Worm (Caenorhabditis elegans) whole organism, L1 larva: ENCODE data around the gene C38C10.3.

Experiments used
- C04F5.9 ChIP-seq: sonication (generic microtip); optimal IDR thresholded peaks from 2 replicates; lab custom pipeline; 2016; ENCODE audit warnings: missing genetic modification characterization, missing compliant biosample characterization
- Y116A8C.19 ChIP-seq: sonication (generic microtip); optimal IDR thresholded peaks from 2 replicates; lab custom pipeline; 2016; ENCODE audit warnings: missing compliant biosample characterization, missing genetic modification characterization, borderline replicate concordance
- aly-2 ChIP-seq: fragments of 150-350 bp; optimal IDR thresholded peaks from 2 replicates; lab custom pipeline; 2014; ENCODE audit warnings: missing biosample characterization, missing genetic modification characterization
- blmp-1 ChIP-seq: fragments of 150-350 bp; optimal IDR thresholded peaks from 2 replicates; lab custom pipeline; 2014; ENCODE audit warnings: missing biosample characterization, missing genetic modification characterization
- ceh-82 ChIP-seq, 3 experiments: fragments of 150-350 bp in 1 of 3; sonication (generic microtip) in 2 of 3; optimal IDR thresholded peaks; 2 replicates each; lab custom pipeline; 2014 to 2017; ENCODE audit warnings: missing biosample characterization in 3 of 3, missing genetic modification characterization in 3 of 3
- ces-1 ChIP-seq: fragments of 150-350 bp; optimal IDR thresholded peaks from 2 replicates; lab custom pipeline; 2014; ENCODE audit warnings: missing biosample characterization, missing genetic modification reagents, missing genetic modification characterization
- dsc-1 ChIP-seq: sonication (generic microtip); optimal IDR thresholded peaks from 2 replicates; lab custom pipeline; 2016; ENCODE audit warnings: mild to moderate bottlenecking, missing genetic modification characterization, missing compliant biosample characterization
- efl-1 ChIP-seq, 4 experiments: fragments of 150-350 bp; optimal IDR thresholded peaks in 3 of 4; peaks in 1 of 4; 1 replicate in 1 of 4; 2 replicates in 3 of 4; lab custom pipeline; 2014; ENCODE audit warnings: missing biosample characterization in 2 of 4, missing genetic modification characterization in 2 of 4, missing genetic modification reagents in 2 of 4
- efl-3 ChIP-seq: fragments of 200-800 bp; sonication (Bioruptor generic); optimal IDR thresholded peaks from 2 replicates; lab custom pipeline; 2018; ENCODE audit warnings: mild to moderate bottlenecking, missing genetic modification characterization, missing compliant biosample characterization
- egl-27 ChIP-seq, 2 experiments: fragments of 150-350 bp in 1 of 2; sonication (generic microtip); optimal IDR thresholded peaks; 3 replicates each; lab custom pipeline; 2017 to 2018; ENCODE audit warnings: missing biosample characterization in 2 of 2, missing genetic modification characterization in 2 of 2, missing genetic modification reagents in 2 of 2
- elt-2 ChIP-seq: sonication (generic microtip); optimal IDR thresholded peaks from 2 replicates; lab custom pipeline; 2016; ENCODE audit warnings: missing genetic modification characterization, mild to moderate bottlenecking, inconsistent platforms, missing compliant biosample characterization, missing genetic modification reagents
- ets-5 ChIP-seq: fragments of 200-800 bp; sonication (Bioruptor generic); IDR thresholded peaks from 2 replicates; pipeline ENCODE4 v1.3.6; 2022; ENCODE audit warnings: missing genetic modification characterization, missing compliant biosample characterization
- fkh-10 ChIP-seq: sonication (generic microtip); optimal IDR thresholded peaks from 2 replicates; lab custom pipeline; 2017; ENCODE audit warnings: missing biosample characterization, missing genetic modification reagents, missing genetic modification characterization
- fkh-4 ChIP-seq: sonication (generic microtip); optimal IDR thresholded peaks from 2 replicates; lab custom pipeline; 2016; ENCODE audit warnings: missing compliant biosample characterization, missing genetic modification characterization, borderline replicate concordance
- irx-1 ChIP-seq: sonication (generic microtip); optimal IDR thresholded peaks from 2 replicates; lab custom pipeline; 2016; ENCODE audit warnings: missing genetic modification characterization, missing compliant biosample characterization
- isw-1 ChIP-seq: fragments of 200-800 bp; sonication (Bioruptor generic); IDR thresholded peaks from 2 replicates; pipeline ENCODE4 v1.3.6; 2022; ENCODE audit warnings: missing genetic modification characterization, missing compliant biosample characterization
- jun-1 ChIP-seq: fragments of 150-350 bp; optimal IDR thresholded peaks from 2 replicates; lab custom pipeline; 2014; ENCODE audit warnings: missing biosample characterization, missing genetic modification reagents, missing genetic modification characterization
- lin-13 ChIP-seq: fragments of 150-350 bp; optimal IDR thresholded peaks from 2 replicates; lab custom pipeline; 2014; ENCODE audit warnings: missing biosample characterization, missing genetic modification reagents, missing genetic modification characterization
- lin-14 ChIP-seq: fragments of 200-800 bp; sonication (Bioruptor generic); optimal IDR thresholded peaks from 2 replicates; lab custom pipeline; 2018; ENCODE audit warnings: mild to moderate bottlenecking, missing genetic modification characterization, moderate library complexity, missing compliant biosample characterization
- lin-35 ChIP-seq, 2 experiments: fragments of 150-350 bp; optimal IDR thresholded peaks; 2 replicates each; lab custom pipeline; 2014; ENCODE audit warnings: missing biosample characterization in 2 of 2, missing genetic modification characterization in 2 of 2, missing genetic modification reagents in 2 of 2
- lin-39 ChIP-seq: fragments of 150-350 bp; optimal IDR thresholded peaks from 2 replicates; lab custom pipeline; 2014; ENCODE audit warnings: missing biosample characterization, missing genetic modification reagents, missing genetic modification characterization
- lir-3 ChIP-seq: sonication (generic microtip); optimal IDR thresholded peaks from 2 replicates; lab custom pipeline; 2016; ENCODE audit warnings: mild to moderate bottlenecking, missing genetic modification characterization, moderate library complexity, missing compliant biosample characterization; ENCODE audit not compliant: poor library complexity
- mef-2 ChIP-seq: fragments of 150-350 bp; optimal IDR thresholded peaks from 2 replicates; lab custom pipeline; 2014; ENCODE audit warnings: missing biosample characterization, missing genetic modification characterization
- nhr-47 ChIP-seq: sonication (generic microtip); optimal IDR thresholded peaks from 2 replicates; lab custom pipeline; 2016; ENCODE audit warnings: mild to moderate bottlenecking, missing genetic modification characterization, moderate library complexity, missing compliant biosample characterization
- nhr-84 ChIP-seq: sonication (generic microtip); optimal IDR thresholded peaks from 2 replicates; lab custom pipeline; 2017; ENCODE audit warnings: missing biosample characterization, missing genetic modification characterization
- pag-3 ChIP-seq: sonication (generic microtip); optimal IDR thresholded peaks from 2 replicates; lab custom pipeline; 2017; ENCODE audit warnings: missing genetic modification characterization, mild to moderate bottlenecking, missing compliant biosample characterization, antibody characterized with exemption, borderline replicate concordance; ENCODE audit not compliant: insufficient read depth
- pax-3 ChIP-seq: fragments of 200-800 bp; sonication (Bioruptor generic); optimal IDR thresholded peaks from 2 replicates; lab custom pipeline; 2018; ENCODE audit warnings: mild to moderate bottlenecking, missing genetic modification characterization, moderate library complexity, missing compliant biosample characterization
- rnt-1 ChIP-seq: sonication (generic microtip); optimal IDR thresholded peaks from 2 replicates; lab custom pipeline; 2016; ENCODE audit warnings: mild to moderate bottlenecking, missing genetic modification characterization, moderate library complexity, missing compliant biosample characterization
- snu-23 ChIP-seq: sonication (generic microtip); optimal IDR thresholded peaks from 2 replicates; lab custom pipeline; 2016; ENCODE audit warnings: missing genetic modification characterization, missing compliant biosample characterization
- sox-4 ChIP-seq: sonication (generic microtip); optimal IDR thresholded peaks from 2 replicates; lab custom pipeline; 2016; ENCODE audit warnings: missing genetic modification characterization, missing compliant biosample characterization
- sup-37 ChIP-seq: fragments of 200-800 bp; sonication (Bioruptor generic); optimal IDR thresholded peaks from 2 replicates; lab custom pipeline; 2018; ENCODE audit warnings: mild to moderate bottlenecking, missing genetic modification characterization, missing compliant biosample characterization
- swsn-7 ChIP-seq: sonication (generic microtip); optimal IDR thresholded peaks from 2 replicates; lab custom pipeline; 2016; ENCODE audit warnings: missing genetic modification characterization, missing compliant biosample characterization
- tbx-2 ChIP-seq: sonication (generic microtip); optimal IDR thresholded peaks from 2 replicates; lab custom pipeline; 2016; ENCODE audit warnings: missing genetic modification characterization, missing compliant biosample characterization
- tlp-1 ChIP-seq: fragments of 150-350 bp; optimal IDR thresholded peaks from 2 replicates; lab custom pipeline; 2014; ENCODE audit warnings: missing biosample characterization, missing genetic modification characterization
- unc-30 ChIP-seq: sonication (generic microtip); optimal IDR thresholded peaks from 2 replicates; lab custom pipeline; 2017; ENCODE audit warnings: missing biosample characterization, missing genetic modification characterization
- unc-86 ChIP-seq: sonication (generic microtip); optimal IDR thresholded peaks from 2 replicates; lab custom pipeline; 2016; ENCODE audit warnings: missing genetic modification characterization, missing compliant biosample characterization
- vab-15 ChIP-seq: sonication (generic microtip); optimal IDR thresholded peaks from 2 replicates; lab custom pipeline; 2017; ENCODE audit warnings: missing genotype, mild to moderate bottlenecking, missing genetic modification characterization, missing compliant biosample characterization
- xbp-1 ChIP-seq: sonication (generic microtip); optimal IDR thresholded peaks from 2 replicates; lab custom pipeline; 2016; ENCODE audit warnings: missing genetic modification characterization, missing compliant biosample characterization
- zag-1 ChIP-seq: fragments of 150-350 bp; optimal IDR thresholded peaks from 2 replicates; lab custom pipeline; 2014; ENCODE audit warnings: missing biosample characterization, missing genetic modification characterization
- ztf-11 ChIP-seq, 2 experiments: sonication (generic microtip); optimal IDR thresholded peaks; 2 replicates each; lab custom pipeline; 2016 to 2017; ENCODE audit warnings: missing genetic modification characterization in 2 of 2, missing biosample characterization in 1 of 2, missing compliant biosample characterization in 1 of 2
- ztf-4 ChIP-seq: fragments of 150-350 bp; optimal IDR thresholded peaks from 2 replicates; lab custom pipeline; 2014; ENCODE audit warnings: missing biosample characterization, missing genetic modification characterization

The C38C10.3 gene

ce11 chrIII:9376701-9377100, 8.7 kb downstream of the C38C10.3 start:
- TF ChIP-seq tbx-2 (tag; lab: Kevin White, UChicago) (no peak), vab-15 (tag; lab: Kevin White, UChicago) (no peak), pax-3 (tag; lab: Kevin White, UChicago) (no peak), isw-1 (GFP tag; lab: Robert Waterston, UW) (no peak), xbp-1 (tag; lab: Kevin White, UChicago) (no peak), ztf-11 (tag; optimal IDR thresholded peaks at IDR 0.05; lab: Kevin White, UChicago) (no peak)

ce11 chrIII:9373779-9374178, 11.7 kb downstream of the C38C10.3 start:
- TF ChIP-seq efl-1 (optimal IDR thresholded peaks at IDR 0.05; lab: Kevin White, UChicago) (no peak), efl-1 (GFP tag; optimal IDR thresholded peaks at IDR 0.05 in 1 of 2; lab: Kevin White, UChicago) (peak in 1 of 2 experiments; percentile 25), irx-1 (no peak), lin-39 (tag; lab: Kevin White, UChicago) (no peak), jun-1 (tag; lab: Kevin White, UChicago) (no peak), ztf-4 (no peak), lin-14 (GFP tag; lab: Kevin White, UChicago) (peak; percentile 13), fkh-10 (peak; percentile 39), ces-1 (GFP tag; lab: Kevin White, UChicago) (no peak), aly-2 (tag; lab: Kevin White, UChicago) (no peak), ceh-82 (tag; optimal IDR thresholded peaks at IDR 0.05; lab: Kevin White, UChicago) (no peak)

ce11 chrIII:9366971-9367370, 18.5 kb downstream of the C38C10.3 start, which contains the start of gene crn-6:
TSS of gene crn-6 (plus strand) at chrIII:9367271.
- TF ChIP-seq egl-27 (tag; optimal IDR thresholded peaks at IDR 0.05; lab: Kevin White, UChicago) (no peak), ztf-11 (tag; optimal IDR thresholded peaks at IDR 0.05; lab: Kevin White, UChicago) (no peak), C04F5.9 (tag; lab: Kevin White, UChicago) (no peak)

ce11 chrIII:9366376-9366775, 19.1 kb downstream of the C38C10.3 start:
- no peak for TF ChIP-seq Y116A8C.19
- no peak for TF ChIP-seq efl-1 (optimal IDR thresholded peaks at IDR 0.05; lab: Kevin White, UChicago)
- TF ChIP-seq efl-1 (GFP tag; optimal IDR thresholded peaks at IDR 0.05 in 1 of 2; lab: Kevin White, UChicago): peak in 1 of 2 experiments; percentile 28
- TF ChIP-seq ztf-11 (tag; optimal IDR thresholded peaks at IDR 0.05; lab: Kevin White, UChicago): no peak
- TF ChIP-seq ztf-4: no peak
- no peak for TF ChIP-seq blmp-1
- no peak for TF ChIP-seq sup-37 (GFP tag; lab: Kevin White, UChicago)
- TF ChIP-seq zag-1 (tag; lab: Kevin White, UChicago): no peak
- TF ChIP-seq fkh-4 (tag; lab: Kevin White, UChicago): no peak
- TF ChIP-seq lin-14 (GFP tag; lab: Kevin White, UChicago): no peak
- peak; percentile 27 for TF ChIP-seq elt-2
- TF ChIP-seq tbx-2 (tag; lab: Kevin White, UChicago): no peak
- no peak for TF ChIP-seq sox-4 (tag; lab: Kevin White, UChicago)
- no peak for TF ChIP-seq mef-2 (tag; lab: Kevin White, UChicago)
- no peak for TF ChIP-seq snu-23 (GFP tag; lab: Kevin White, UChicago)

- TF ChIP-seq nhr-47 (tag; lab: Kevin White, UChicago) (no peak), unc-86 (tag; lab: Kevin White, UChicago) (no peak), isw-1 (GFP tag; lab: Robert Waterston, UW) (no peak), tlp-1 (tag; lab: Kevin White, UChicago) (no peak), rnt-1 (tag; lab: Kevin White, UChicago) (no peak), swsn-7 (tag; lab: Kevin White, UChicago) (no peak), nhr-84 (tag; lab: Kevin White, UChicago) (no peak), efl-3 (GFP tag; lab: Kevin White, UChicago) (no peak), ets-5 (GFP tag; lab: Robert Waterston, UW) (no peak), lin-35 (GFP tag; optimal IDR thresholded peaks at IDR 0.05; lab: Kevin White, UChicago) (no peak), unc-30 (tag; lab: Kevin White, UChicago) (no peak), Y116A8C.19 (no peak), lir-3 (tag; lab: Kevin White, UChicago) (no peak), tbx-2 (tag; lab: Kevin White, UChicago) (no peak), pag-3 (tag; lab: Kevin White, UChicago) (no peak), lin-13 (no peak), efl-1 (optimal IDR thresholded peaks at IDR 0.05; lab: Kevin White, UChicago) (no peak), efl-1 (GFP tag; optimal IDR thresholded peaks at IDR 0.05 in 1 of 2; lab: Kevin White, UChicago) (no peak), dsc-1 (tag; lab: Kevin White, UChicago) (no peak)
Measured at ce11 chrIII:9361228-9361627, 24.2 kb downstream of the C38C10.3 start, which contains the start of gene flp-25. TSS of gene flp-25 (plus strand) at chrIII:9361528.
